Fruit fly (Drosophila melanogaster) whole organism, prepupa: Measurements from ENCODE around the gene CG33795.

Source experiments
- CG11294 ChIP-seq: fragments of 200-800 bp; sonication (Bioruptor generic); IDR thresholded peaks from 2 replicates; pipeline ENCODE4 v1.3.6; 2022; ENCODE audit warnings: missing biosample characterization, missing genetic modification characterization
- CG15336 ChIP-seq: fragments of 200-800 bp; sonication (Bioruptor generic); IDR thresholded peaks from 2 replicates; pipeline ENCODE4 v1.3.6; 2022; ENCODE audit warnings: missing biosample characterization, missing genetic modification characterization
- CG1621 ChIP-seq: fragments of 200-800 bp; sonication (Bioruptor generic); optimal IDR thresholded peaks from 3 replicates; lab custom pipeline; 2018; ENCODE audit warnings: missing biosample characterization, mild to moderate bottlenecking, missing genetic modification characterization
- CG16779 ChIP-seq: fragments of 200-800 bp; sonication (Bioruptor generic); optimal IDR thresholded peaks from 3 replicates; lab custom pipeline; 2017; ENCODE audit warnings: missing biosample characterization, mild to moderate bottlenecking, missing genetic modification characterization
- CG3032 ChIP-seq: fragments of 200-800 bp; optimal IDR thresholded peaks from 2 replicates; lab custom pipeline; 2019; ENCODE audit warnings: missing biosample characterization, mild to moderate bottlenecking, missing genetic modification characterization, moderate library complexity
- CG31627 ChIP-seq: fragments of 200-800 bp; sonication (Bioruptor generic); optimal IDR thresholded peaks from 3 replicates; lab custom pipeline; 2016; ENCODE audit warnings: missing biosample characterization, missing genetic modification characterization
- CG32006 ChIP-seq: fragments of 200-800 bp; sonication (Bioruptor generic); optimal IDR thresholded peaks from 3 replicates; lab custom pipeline; 2017; ENCODE audit warnings: missing biosample characterization, mild to moderate bottlenecking, missing genetic modification characterization
- CG34406 ChIP-seq: fragments of 200-800 bp; sonication (Bioruptor generic); optimal IDR thresholded peaks from 3 replicates; lab custom pipeline; 2016; ENCODE audit warnings: missing biosample characterization, missing genetic modification characterization
- CG3919 ChIP-seq: fragments of 200-800 bp; sonication (Bioruptor generic); optimal IDR thresholded peaks from 3 replicates; lab custom pipeline; 2016; ENCODE audit warnings: missing biosample characterization, missing genetic modification characterization
- CG4318 ChIP-seq: fragments of 200-800 bp; sonication (Bioruptor generic); optimal IDR thresholded peaks from 3 replicates; lab custom pipeline; 2017; ENCODE audit warnings: missing biosample characterization, mild to moderate bottlenecking, missing genetic modification characterization
- CG6163 ChIP-seq: fragments of 200-800 bp; sonication (Bioruptor generic); IDR thresholded peaks from 3 replicates; pipeline ENCODE4 v1.3.6; 2022; ENCODE audit warnings: missing biosample characterization, missing genetic modification characterization
- CG6276 ChIP-seq: fragments of 200-800 bp; sonication (Bioruptor generic); optimal IDR thresholded peaks from 2 replicates; lab custom pipeline; 2017; ENCODE audit warnings: missing biosample characterization, mild to moderate bottlenecking, missing genetic modification characterization
- CG6808 ChIP-seq: fragments of 200-800 bp; sonication (Bioruptor generic); optimal IDR thresholded peaks from 3 replicates; lab custom pipeline; 2017; ENCODE audit warnings: missing biosample characterization, missing genetic modification characterization, mild to moderate bottlenecking, moderate library complexity, missing genetic modification reagents
- CG6854 ChIP-seq: fragments of 200-800 bp; sonication (Bioruptor generic); optimal IDR thresholded peaks from 2 replicates; lab custom pipeline; 2017; ENCODE audit warnings: missing biosample characterization, mild to moderate bottlenecking, missing genetic modification characterization
- CG7368 ChIP-seq: fragments of 200-800 bp; sonication (Bioruptor generic); optimal IDR thresholded peaks from 3 replicates; lab custom pipeline; 2016; ENCODE audit warnings: missing biosample characterization, missing genetic modification characterization
- CG8119 ChIP-seq: fragments of 200-800 bp; sonication (Bioruptor generic); IDR thresholded peaks from 3 replicates; pipeline ENCODE4 v1.3.6; 2022; ENCODE audit warnings: missing biosample characterization, missing genetic modification characterization
- CG8319 ChIP-seq: fragments of 200-800 bp; sonication (Bioruptor generic); optimal IDR thresholded peaks from 3 replicates; lab custom pipeline; 2016; ENCODE audit warnings: missing biosample characterization, missing genetic modification characterization
- CG8632 ChIP-seq: fragments of 200-800 bp; sonication (Bioruptor generic); optimal IDR thresholded peaks from 3 replicates; lab custom pipeline; 2016; ENCODE audit warnings: missing biosample characterization, missing genetic modification characterization
- CG9139 ChIP-seq: fragments of 200-800 bp; sonication (Bioruptor generic); optimal IDR thresholded peaks from 3 replicates; lab custom pipeline; 2017; ENCODE audit warnings: missing biosample characterization, mild to moderate bottlenecking, missing genetic modification characterization
- Eip78C ChIP-seq: fragments of 200-800 bp; sonication (Bioruptor generic); peaks from one replicate; lab custom pipeline; 2016; ENCODE audit warnings: missing biosample characterization, missing genetic modification characterization
- Eip93F ChIP-seq: fragments of 200-800 bp; sonication (Bioruptor generic); optimal IDR thresholded peaks from 2 replicates; lab custom pipeline; 2016; ENCODE audit warnings: missing biosample characterization, mild to moderate bottlenecking, missing genetic modification characterization
- Ets21C ChIP-seq: fragments of 200-800 bp; sonication (Bioruptor generic); optimal IDR thresholded peaks from 3 replicates; lab custom pipeline; 2016; ENCODE audit warnings: missing biosample characterization, missing genetic modification characterization
- Ets96B ChIP-seq: fragments of 200-800 bp; optimal IDR thresholded peaks from 2 replicates; lab custom pipeline; 2019; ENCODE audit warnings: missing biosample characterization, mild to moderate bottlenecking, missing genetic modification characterization, moderate library complexity
- Gug ChIP-seq: fragments of 200-800 bp; sonication (Bioruptor generic); IDR thresholded peaks from 2 replicates; pipeline ENCODE4 v1.3.6; 2022; ENCODE audit warnings: missing biosample characterization, missing genetic modification characterization
- Hr38 ChIP-seq: sonication (Bioruptor generic); optimal IDR thresholded peaks from 2 replicates; lab custom pipeline; 2016; ENCODE audit warnings: missing biosample characterization, missing genetic modification characterization
- Hr4 ChIP-seq: fragments of 200-800 bp; sonication (Bioruptor generic); optimal IDR thresholded peaks from 3 replicates; lab custom pipeline; 2016; ENCODE audit warnings: missing biosample characterization, missing genetic modification characterization
- Lpt ChIP-seq: fragments of 200-800 bp; sonication (Bioruptor generic); optimal IDR thresholded peaks from 3 replicates; lab custom pipeline; 2016; ENCODE audit warnings: missing biosample characterization, missing genetic modification characterization
- Met ChIP-seq: fragments of 200-800 bp; sonication (Bioruptor generic); optimal IDR thresholded peaks from 3 replicates; lab custom pipeline; 2016; ENCODE audit warnings: missing biosample characterization, missing genetic modification characterization
- Smox ChIP-seq: fragments of 200-800 bp; sonication (Bioruptor generic); optimal IDR thresholded peaks from 3 replicates; lab custom pipeline; 2016; ENCODE audit warnings: missing biosample characterization, missing genetic modification characterization
- Sox102F ChIP-seq: fragments of 200-800 bp; sonication (Bioruptor generic); optimal IDR thresholded peaks from 2 replicates; lab custom pipeline; 2016; ENCODE audit warnings: missing biosample characterization, mild to moderate bottlenecking, missing genetic modification characterization
- Sox14 ChIP-seq: fragments of 200-800 bp; sonication (Bioruptor generic); optimal IDR thresholded peaks from 3 replicates; lab custom pipeline; 2016; ENCODE audit warnings: missing biosample characterization, missing genetic modification characterization
- Sox15 ChIP-seq: fragments of 200-800 bp; sonication (Bioruptor generic); optimal IDR thresholded peaks from 3 replicates; lab custom pipeline; 2016; ENCODE audit warnings: missing biosample characterization, missing genetic modification characterization
- achi ChIP-seq: fragments of 200-800 bp; sonication (Bioruptor generic); optimal IDR thresholded peaks from 3 replicates; lab custom pipeline; 2016; ENCODE audit warnings: missing biosample characterization, missing genetic modification characterization
- acj6 ChIP-seq: fragments of 200-800 bp; sonication (Bioruptor generic); optimal IDR thresholded peaks from 3 replicates; lab custom pipeline; 2016; ENCODE audit warnings: missing biosample characterization, missing genetic modification characterization
- cyc ChIP-seq: fragments of 200-800 bp; sonication (Bioruptor generic); optimal IDR thresholded peaks from 3 replicates; lab custom pipeline; 2016; ENCODE audit warnings: missing biosample characterization, missing genetic modification characterization
- dsx ChIP-seq: fragments of 200-800 bp; optimal IDR thresholded peaks from 3 replicates; lab custom pipeline; 2019; ENCODE audit warnings: missing biosample characterization, mild to moderate bottlenecking, missing genetic modification characterization, moderate library complexity; ENCODE audit not compliant: poor library complexity, severe bottlenecking
- esn ChIP-seq: fragments of 200-800 bp; sonication (Bioruptor generic); optimal IDR thresholded peaks from 2 replicates; lab custom pipeline; 2016; ENCODE audit warnings: missing biosample characterization, mild to moderate bottlenecking, missing genetic modification characterization, moderate library complexity
- fd85E ChIP-seq: fragments of 200-800 bp; sonication (Bioruptor generic); optimal IDR thresholded peaks from 3 replicates; lab custom pipeline; 2016; ENCODE audit warnings: missing biosample characterization, missing genetic modification characterization
- fkh ChIP-seq: fragments of 200-800 bp; sonication (Bioruptor generic); optimal IDR thresholded peaks from 3 replicates; lab custom pipeline; 2017; ENCODE audit warnings: missing biosample characterization, mild to moderate bottlenecking, missing genetic modification characterization, moderate library complexity
- lz ChIP-seq: fragments of 200-800 bp; sonication (Bioruptor generic); optimal IDR thresholded peaks from 3 replicates; lab custom pipeline; 2016; ENCODE audit warnings: missing biosample characterization, missing genetic modification characterization
- pdm3 ChIP-seq: fragments of 200-800 bp; sonication (Bioruptor generic); optimal IDR thresholded peaks from 3 replicates; lab custom pipeline; 2016; ENCODE audit warnings: missing biosample characterization, missing genetic modification characterization
- salr ChIP-seq, 2 experiments: fragments of 200-800 bp; sonication (Bioruptor generic); optimal IDR thresholded peaks; 3 replicates each; lab custom pipeline; 2016 to 2018; ENCODE audit warnings: missing biosample characterization in 2 of 2, missing genetic modification characterization in 2 of 2, mild to moderate bottlenecking in 1 of 2
- spab ChIP-seq: fragments of 200-800 bp; sonication (Bioruptor generic); optimal IDR thresholded peaks from 2 replicates; lab custom pipeline; 2017; ENCODE audit warnings: missing biosample characterization, mild to moderate bottlenecking, missing genetic modification characterization, missing genetic modification reagents
- ss ChIP-seq, 2 experiments: fragments of 200-800 bp; sonication (Bioruptor generic); optimal IDR thresholded peaks; 2 replicates in 1 of 2; 3 replicates in 1 of 2; lab custom pipeline; 2017 to 2018; ENCODE audit warnings: mild to moderate bottlenecking in 2 of 2, missing biosample characterization in 2 of 2, missing genetic modification characterization in 2 of 2, moderate library complexity in 1 of 2
- topi ChIP-seq: fragments of 200-800 bp; sonication (Bioruptor generic); optimal IDR thresholded peaks from 3 replicates; lab custom pipeline; 2016; ENCODE audit warnings: missing biosample characterization, missing genetic modification characterization
- vri ChIP-seq: fragments of 200-800 bp; sonication (Bioruptor generic); optimal IDR thresholded peaks from 3 replicates; lab custom pipeline; 2016; ENCODE audit warnings: missing biosample characterization, mild to moderate bottlenecking, missing genetic modification characterization

The CG33795 gene

dm6 chr3L:16195476-16195958 lies 24.3 kb upstream of the CG33795 start (continued):
- no peak for TF ChIP-seq Hr4
- peak; percentile 68 for TF ChIP-seq Lpt (GFP tag; lab: Kevin White, UChicago)
- TF ChIP-seq CG32006 (GFP tag; lab: Kevin White, UChicago) = no peak
- TF ChIP-seq cyc (GFP tag; lab: Kevin White, UChicago) = peak; percentile 1
- no peak for TF ChIP-seq CG4318 (GFP tag; lab: Kevin White, UChicago)
- peak; percentile 25 for TF ChIP-seq pdm3 (GFP tag; lab: Kevin White, UChicago)
- TF ChIP-seq fd85E (GFP tag; lab: Kevin White, UChicago) = peak; percentile 38
- TF ChIP-seq ss (GFP tag; optimal IDR thresholded peaks at IDR 0.05; lab: Kevin White, UChicago) = peak; percentile 71 to 80

dm6 chr3L:16193851-16194709 lies 22.9 kb upstream of the CG33795 start:
- TF ChIP-seq vri (GFP tag; lab: Kevin White, UChicago) (peak; percentile 85), CG31627 (GFP tag; lab: Kevin White, UChicago) (no peak), CG3032 (tag; lab: Kevin White, UChicago) (peak; percentile 49), esn (GFP tag; lab: Kevin White, UChicago) (peak; percentile 60), CG1621 (tag; lab: Kevin White, UChicago) (peak; percentile 81), Eip93F (GFP tag; lab: Kevin White, UChicago) (peak; percentile 82), Lpt (GFP tag; lab: Kevin White, UChicago) (peak; percentile 60), CG6854 (GFP tag; lab: Kevin White, UChicago) (peak; percentile 85), Eip78C (GFP tag; lab: Kevin White, UChicago) (peak; percentile 88), spab (peak; percentile 75), CG3919 (peak; percentile 73), CG8319 (GFP tag; lab: Kevin White, UChicago) (peak; percentile 55), Ets21C (GFP tag; lab: Kevin White, UChicago) (no peak), CG6276 (GFP tag; lab: Kevin White, UChicago) (peak; percentile 81), CG9139 (GFP tag; lab: Kevin White, UChicago) (peak; percentile 83), Hr38 (no peak), cyc (GFP tag; lab: Kevin White, UChicago) (no peak), Ets96B (peak; percentile 65), CG4318 (GFP tag; lab: Kevin White, UChicago) (no peak), Sox102F (GFP tag; lab: Kevin White, UChicago) (peak; percentile 62), Hr4 (peak; percentile 22), CG15336 (GFP tag; lab: Robert Waterston, UW) (peak; percentile 45; the same call in 1 of the 2 replicates), fkh (GFP tag; lab: Kevin White, UChicago) (peak; percentile 53), acj6 (GFP tag; lab: Kevin White, UChicago) (peak; percentile 39), CG32006 (GFP tag; lab: Kevin White, UChicago) (peak; percentile 52), ss (GFP tag; optimal IDR thresholded peaks at IDR 0.05; lab: Kevin White, UChicago) (peak; percentile 88 to 94), CG34406 (peak; percentile 73), topi (GFP tag; lab: Kevin White, UChicago) (peak; percentile 38), Sox14 (GFP tag; lab: Kevin White, UChicago) (peak; percentile 59), CG11294 (GFP tag; lab: Robert Waterston, UW) (no peak), achi (GFP tag; lab: Kevin White, UChicago) (peak; percentile 67), CG16779 (tag; lab: Kevin White, UChicago) (peak; percentile 47), CG8632 (GFP tag; lab: Kevin White, UChicago) (peak; percentile 71), Gug (GFP tag; lab: Robert Waterston, UW) (peak; percentile 59), fd85E (GFP tag; lab: Kevin White, UChicago) (peak; percentile 45), CG6808 (GFP tag; lab: Kevin White, UChicago) (peak; percentile 73), Met (GFP tag; lab: Kevin White, UChicago) (peak; percentile 38), salr (GFP tag; optimal IDR thresholded peaks at IDR 0.05; lab: Kevin White, UChicago) (peak; percentile 27 to 71), CG7368 (peak; percentile 67), CG8119 (GFP tag; lab: Robert Waterston, UW) (peak; percentile 53; the same call in 1 of the 3 replicates), pdm3 (GFP tag; lab: Kevin White, UChicago) (peak; percentile 62), Sox15 (GFP tag; lab: Kevin White, UChicago) (no peak), dsx (GFP tag; lab: Kevin White, UChicago) (peak; percentile 82), Smox (GFP tag; lab: Kevin White, UChicago) (peak; percentile 39), lz (GFP tag; lab: Kevin White, UChicago) (peak; percentile 44), CG6163 (peak; percentile 77)
